Fruit fly (Drosophila melanogaster): ENCODE measurements around the gene CG32270.

The CG32270 gene

DNA sequence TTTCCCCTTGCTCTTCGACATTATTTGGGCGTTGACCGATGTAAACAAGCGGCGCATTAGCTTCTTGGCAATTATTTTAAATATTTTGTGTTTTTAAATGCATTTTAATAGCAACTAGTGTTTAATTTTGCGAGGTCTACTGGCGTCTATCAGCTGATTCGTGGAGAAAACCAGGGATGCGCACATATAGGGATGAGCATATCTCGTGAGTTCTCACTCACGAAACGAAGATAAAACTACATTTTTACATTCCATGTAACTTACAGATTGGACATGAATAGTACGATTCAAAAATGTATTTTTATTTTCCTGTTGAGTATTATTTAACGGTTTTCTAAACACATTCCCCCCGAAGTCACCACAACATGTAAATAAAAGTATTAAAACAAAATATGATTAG, 11.3 kb downstream of the CG32270 start, which contains the start of gene CG14966 (continued):
- TF ChIP-seq lab (GFP tag; optimal IDR thresholded peaks at IDR 0.05) (peak; percentile 14), CG6175 (GFP tag; IDR thresholded peaks at IDR 0.05) (no peak), CG33213 (GFP tag; optimal IDR thresholded peaks at IDR 0.05) (peak; percentile 30), Dref (GFP tag; IDR thresholded peaks at IDR 0.05) (0 out of 2 replicates have a peak, but pooled peaks have one; percentile 36), chif (GFP tag; optimal IDR thresholded peaks at IDR 0.05) (peak in 1 of 2 experiments; percentile 11), tgo (GFP tag; IDR thresholded peaks at IDR 0.05) (no peak), trem (tag; optimal IDR thresholded peaks at IDR 0.05) (peak; percentile 76), Ets97D (GFP tag; optimal IDR thresholded peaks at IDR 0.05) (peak; percentile 67), Sin3A (optimal IDR thresholded peaks at IDR 0.05) (peak; percentile 24), CrebB (tag; optimal IDR thresholded peaks at IDR 0.05) (no peak), prd (optimal IDR thresholded peaks at IDR 0.05) (no peak), prd (GFP tag; IDR thresholded peaks at IDR 0.05) (0 out of 3 replicates have a peak, but pooled peaks have one; percentile 8), CG31224 (GFP tag; IDR thresholded peaks at IDR 0.05) (no peak), CG7987 (GFP tag; optimal IDR thresholded peaks at IDR 0.05) (peak; percentile 2), CG7786 (GFP tag; optimal IDR thresholded peaks at IDR 0.05) (peak; percentile 0), gcm (GFP tag; optimal IDR thresholded peaks at IDR 0.05) (no peak), peb (GFP tag; IDR thresholded peaks at IDR 0.05) (no peak), phol (tag; optimal IDR thresholded peaks at IDR 0.05) (peak; percentile 35), CG2129 (GFP tag; IDR thresholded peaks at IDR 0.05; ENCODE audit: partially characterized antibody) (peak; percentile 80), pzg (GFP tag; optimal IDR thresholded peaks at IDR 0.05) (peak; percentile 89), Adf1 (GFP tag; IDR thresholded peaks at IDR 0.05) (no peak), CG18262 (tag; optimal IDR thresholded peaks at IDR 0.05) (peak; percentile 7), Dp (GFP tag; optimal IDR thresholded peaks at IDR 0.05) (peak; percentile 42), B-H2 (GFP tag; optimal IDR thresholded peaks at IDR 0.05) (peak; percentile 20), h (optimal IDR thresholded peaks at IDR 0.05) (no peak), Bgb (GFP tag; IDR thresholded peaks at IDR 0.05; ENCODE audit: partially characterized antibody) (peak; percentile 96), p53 (GFP tag; optimal IDR thresholded peaks at IDR 0.05) (peak; percentile 11), CG12155 (GFP tag; optimal IDR thresholded peaks at IDR 0.05) (peak; percentile 32), her (GFP tag; optimal IDR thresholded peaks at IDR 0.05) (no peak), Dll (GFP tag; IDR thresholded peaks at IDR 0.05; ENCODE audit: partially characterized antibody) (peak; percentile 91), nerfin-1 (tag; optimal IDR thresholded peaks at IDR 0.05) (peak; percentile 31), bbx (GFP tag; IDR thresholded peaks at IDR 0.05; ENCODE audit: partially characterized antibody) (peak; percentile 96), CG8765 (GFP tag; IDR thresholded peaks at IDR 0.05) (no peak), CG1529 (GFP tag; optimal IDR thresholded peaks at IDR 0.05) (no peak), CG10431 (GFP tag; optimal IDR thresholded peaks at IDR 0.05) (peak; percentile 89), ase (GFP tag; IDR thresholded peaks at IDR 0.05) (no peak), D19A (tag; optimal IDR thresholded peaks at IDR 0.05) (no peak), Taf1 (GFP tag; IDR thresholded peaks at IDR 0.05) (no peak), CG10267 (tag; optimal IDR thresholded peaks at IDR 0.05) (peak; percentile 68), pho (GFP tag; optimal IDR thresholded peaks at IDR 0.05) (peak; percentile 29), CG10147 (GFP tag; optimal IDR thresholded peaks at IDR 0.05) (peak; percentile 5), CG33557 (GFP tag; optimal IDR thresholded peaks at IDR 0.05) (no peak), tna (GFP tag; IDR thresholded peaks at IDR 0.05; ENCODE audit: partially characterized antibody) (peak; percentile 51; the same call in 1 of the 2 replicates), CG2678 (tag; optimal IDR thresholded peaks at IDR 0.05) (peak; percentile 4), CoRest (tag; optimal IDR thresholded peaks at IDR 0.05) (peak; percentile 45), CG15514 (GFP tag; optimal IDR thresholded peaks at IDR 0.05) (peak; percentile 83), CG7271 (tag; optimal IDR thresholded peaks at IDR 0.05) (no peak), Max (GFP tag; optimal IDR thresholded peaks at IDR 0.05) (peak; percentile 36), NfI (GFP tag; optimal IDR thresholded peaks at IDR 0.05) (no peak), CG12659 (GFP tag; optimal IDR thresholded peaks at IDR 0.05) (peak; percentile 62), lbe (GFP tag; optimal IDR thresholded peaks at IDR 0.05) (peak; percentile 17)
